Fruit fly (Drosophila melanogaster): Measurements from ENCODE around the gene Atg18a.

Atg18a gene

dm6 chr3L:8197779-8198279, 11.2 kb downstream of the Atg18a start, which contains the start of the genes UbcE2M and Dhps (continued):
- TF ChIP-seq Gug (GFP tag; IDR thresholded peaks at IDR 0.05), result peak; percentile 72; the same call in 2 of the 4 replicates
- TF ChIP-seq NC2β (GFP tag; optimal IDR thresholded peaks at IDR 0.05), result peak; percentile 0
- TF ChIP-seq Six4 (GFP tag; optimal IDR thresholded peaks at IDR 0.05), result peak; percentile 31
- TF ChIP-seq Gsc (GFP tag; IDR thresholded peaks at IDR 0.05), result no peak
- TF ChIP-seq jing (GFP tag; optimal IDR thresholded peaks at IDR 0.05), result no peak
- TF ChIP-seq CG10543 (GFP tag; optimal IDR thresholded peaks at IDR 0.05), result peak; percentile 87
- TF ChIP-seq MESR4 (GFP tag; optimal IDR thresholded peaks at IDR 0.05), result no peak
- peak; percentile 69 for TF ChIP-seq CG17385 (GFP tag; optimal IDR thresholded peaks at IDR 0.05)
- TF ChIP-seq kah (GFP tag; optimal IDR thresholded peaks at IDR 0.05), result peak; percentile 68
- TF ChIP-seq E2f2 (GFP tag; IDR thresholded peaks at IDR 0.05), result peak; percentile 53; the same call in 1 of the 2 replicates
- TF ChIP-seq ERR (GFP tag; optimal IDR thresholded peaks at IDR 0.05), result no peak
- no peak; the same call in 2 of the 3 replicates for TF ChIP-seq so (GFP tag; IDR thresholded peaks at IDR 0.05)
- no peak for TF ChIP-seq fd102C (GFP tag; optimal IDR thresholded peaks at IDR 0.05)
- TF ChIP-seq row (GFP tag; IDR thresholded peaks at IDR 0.05), result peak; percentile 93
- TF ChIP-seq HLH4C (GFP tag; IDR thresholded peaks at IDR 0.05; ENCODE audit: partially characterized antibody), result peak; percentile 76
- peak; percentile 38 for TF ChIP-seq pum (GFP tag; optimal IDR thresholded peaks at IDR 0.05)
- peak; percentile 75 for TF ChIP-seq Bgb (GFP tag; IDR thresholded peaks at IDR 0.05; ENCODE audit: partially characterized antibody)
- TF ChIP-seq ATbp (GFP tag; optimal IDR thresholded peaks at IDR 0.05), result no peak
- TF ChIP-seq ssp (GFP tag; IDR thresholded peaks at IDR 0.05), result peak; percentile 74
- TF ChIP-seq fd64A (GFP tag; optimal IDR thresholded peaks at IDR 0.05), result no peak
- TF ChIP-seq gfzf (GFP tag; optimal IDR thresholded peaks at IDR 0.05), result no peak
- no peak for TF ChIP-seq grn (GFP tag; optimal IDR thresholded peaks at IDR 0.05)
- no peak; the same call in 1 of the 3 replicates for TF ChIP-seq Aef1 (GFP tag; IDR thresholded peaks at IDR 0.05)
- TF ChIP-seq ac (GFP tag; optimal IDR thresholded peaks at IDR 0.05), result no peak
- TF ChIP-seq CG2202 (tag; optimal IDR thresholded peaks at IDR 0.05), result no peak
- TF ChIP-seq CG12071 (GFP tag; optimal IDR thresholded peaks at IDR 0.05), result no peak
- peak; percentile 50 for TF ChIP-seq Spps (tag; optimal IDR thresholded peaks at IDR 0.05)
- peak; percentile 27; the same call in 1 of the 2 replicates for TF ChIP-seq wor (GFP tag; IDR thresholded peaks at IDR 0.05)
- TF ChIP-seq CG3407 (GFP tag; optimal IDR thresholded peaks at IDR 0.05), result no peak
- TF ChIP-seq ap (GFP tag; IDR thresholded peaks at IDR 0.05), result no peak
- TF ChIP-seq Dfd (GFP tag; optimal IDR thresholded peaks at IDR 0.05), result no peak
- peak; percentile 57 for TF ChIP-seq cwo (GFP tag; optimal IDR thresholded peaks at IDR 0.05)
- TF ChIP-seq ftz-f1 (GFP tag; optimal IDR thresholded peaks at IDR 0.05), result no peak
- TF ChIP-seq zen (tag; optimal IDR thresholded peaks at IDR 0.05), result peak; percentile 79
- peak; percentile 30 for TF ChIP-seq CG7786 (GFP tag; optimal IDR thresholded peaks at IDR 0.05)
- TF ChIP-seq Nf-YA (GFP tag; IDR thresholded peaks at IDR 0.05), result no peak
- no peak for TF ChIP-seq Tbp (GFP tag; optimal IDR thresholded peaks at IDR 0.05)
- TF ChIP-seq vnd (GFP tag; IDR thresholded peaks at IDR 0.05; ENCODE audit: partially characterized antibody), result peak; percentile 67
- TF ChIP-seq h (optimal IDR thresholded peaks at IDR 0.05), result no peak
- TF ChIP-seq pfk (GFP tag; optimal IDR thresholded peaks at IDR 0.05), result no peak
- TF ChIP-seq CG10565 (GFP tag; optimal IDR thresholded peaks at IDR 0.05), result no peak
- no peak for TF ChIP-seq CG11696 (GFP tag; IDR thresholded peaks at IDR 0.05)
- TF ChIP-seq lbe (GFP tag; optimal IDR thresholded peaks at IDR 0.05), result peak; percentile 52
- peak; percentile 63; the same call in 2 of the 3 replicates for TF ChIP-seq CG7963 (GFP tag; IDR thresholded peaks at IDR 0.05; ENCODE audit: partially characterized antibody)
- no peak for TF ChIP-seq CG7839 (tag; optimal IDR thresholded peaks at IDR 0.05)
- peak; percentile 43 for TF ChIP-seq jumu (GFP tag; optimal IDR thresholded peaks at IDR 0.05)
- TF ChIP-seq Med (GFP tag), result peak; percentile 89
- peak; percentile 72 for TF ChIP-seq CG12299 (tag; optimal IDR thresholded peaks at IDR 0.05)
- TF ChIP-seq CG11504 (tag; optimal IDR thresholded peaks at IDR 0.05), result no peak
- TF ChIP-seq knrl (GFP tag; IDR thresholded peaks at IDR 0.05; ENCODE audit: partially characterized antibody), result peak; percentile 83
- peak; percentile 65 for TF ChIP-seq trem (tag; optimal IDR thresholded peaks at IDR 0.05)

Measured in whole organism, embryonic.